Fruit fly (Drosophila melanogaster): ENCODE results near the gene Arl8.

DNA sequence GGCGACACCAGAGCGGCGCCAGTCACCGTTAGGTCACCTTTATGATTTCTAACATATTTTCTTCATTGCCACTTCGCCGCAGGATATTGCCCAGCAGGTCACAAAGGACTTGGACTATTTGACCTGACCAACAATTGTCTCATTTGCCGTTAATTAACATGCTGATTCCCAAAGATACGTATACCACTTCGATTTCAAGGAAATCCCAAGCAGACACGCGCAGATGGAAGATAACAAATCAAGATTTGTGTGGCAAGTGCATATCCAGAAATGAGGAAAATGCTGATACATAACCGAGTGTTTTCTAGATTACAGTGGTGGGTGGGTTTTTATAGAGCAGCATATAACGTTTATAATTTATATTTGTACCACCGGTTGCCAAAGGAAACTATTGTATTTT lies 24.8 kb downstream of the Arl8 start:
- TF ChIP-seq psq (optimal IDR thresholded peaks at IDR 0.05) (no peak), Sin3A (optimal IDR thresholded peaks at IDR 0.05) (no peak), h (optimal IDR thresholded peaks at IDR 0.05) (no peak), ttk (optimal IDR thresholded peaks at IDR 0.05) (no peak), Myc (optimal IDR thresholded peaks at IDR 0.05) (no peak), insv (optimal IDR thresholded peaks at IDR 0.05) (no peak)

All from Kc167 (cell line).